Worm (Caenorhabditis elegans): ENCODE results near the gene ZK742.6.

DNA sequence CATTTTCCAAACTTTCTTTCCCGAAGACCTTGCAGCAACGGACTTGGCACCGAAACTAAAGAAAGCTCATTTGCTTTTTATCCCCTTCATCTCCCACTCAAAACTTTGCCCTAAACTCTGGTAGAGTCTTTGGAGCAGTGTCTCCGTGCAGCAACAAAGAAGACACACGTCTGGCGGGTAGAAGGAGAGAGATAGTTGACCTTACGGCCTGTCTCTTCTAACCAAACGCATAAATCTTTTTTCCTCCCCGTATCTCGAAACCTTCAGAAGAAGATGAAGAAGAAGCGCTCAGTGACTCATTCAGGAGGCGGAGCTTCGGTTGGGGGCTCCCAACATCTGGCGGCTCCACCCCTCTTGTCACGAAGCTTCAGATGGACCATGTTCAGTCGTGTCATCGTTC lies 11.6 kb upstream of the ZK742.6 start:
- TF ChIP-seq lin-32 (GFP tag; optimal IDR thresholded peaks at IDR 0.05) (no peak), unc-62 (GFP tag; optimal IDR thresholded peaks at IDR 0.05) (peak; percentile 37), ceh-39 (tag; optimal IDR thresholded peaks at IDR 0.05) (no peak), lsy-2 (tag; optimal IDR thresholded peaks at IDR 0.05) (no peak), ham-2 (GFP tag; optimal IDR thresholded peaks at IDR 0.05) (no peak), unc-39 (tag; optimal IDR thresholded peaks at IDR 0.05) (no peak), pha-4 (tag; optimal IDR thresholded peaks at IDR 0.05) (no peak)
